Fruit fly (Drosophila melanogaster) whole organism, embryonic: Measurements from ENCODE around the gene CG15625.

Experiments used
- Adf1 ChIP-seq: fragments of 200-800 bp; sonication (Bioruptor generic); IDR thresholded peaks from 2 replicates; pipeline ENCODE4 v1.3.6; 2022; ENCODE audit warnings: missing biosample characterization, missing genetic modification characterization
- B-H1 ChIP-seq: fragments of 200-800 bp; sonication (Bioruptor generic); IDR thresholded peaks from 3 replicates; pipeline ENCODE4 v1.3.6; 2022; ENCODE audit warnings: missing biosample characterization, missing genetic modification characterization
- Blimp-1 ChIP-seq: fragments of 200-800 bp; sonication (Bioruptor generic); optimal IDR thresholded peaks from 3 replicates; lab custom pipeline; 2018; ENCODE audit warnings: missing biosample characterization, missing genetic modification characterization, mild to moderate bottlenecking, moderate library complexity, missing genetic modification reagents
- CG10209 ChIP-seq: fragments of 200-800 bp; sonication (Bioruptor generic); optimal IDR thresholded peaks from 3 replicates; lab custom pipeline; 2017; ENCODE audit warnings: missing biosample characterization, mild to moderate bottlenecking, missing genetic modification characterization, missing genetic modification reagents
- CG14014 ChIP-seq: fragments of 200-800 bp; sonication (Bioruptor generic); IDR thresholded peaks from 2 replicates; pipeline ENCODE4 v1.3.6; 2022; ENCODE audit warnings: missing biosample characterization, missing genetic modification characterization
- CG16813 ChIP-seq: fragments of 200-800 bp; sonication (Bioruptor generic); IDR thresholded peaks from 3 replicates; pipeline ENCODE4 v1.3.6; 2022; ENCODE audit warnings: missing biosample characterization, missing genetic modification characterization; ENCODE audit not compliant: partially characterized antibody
- CG16863 ChIP-seq: fragments of 200-800 bp; sonication (Bioruptor generic); optimal IDR thresholded peaks from 3 replicates; lab custom pipeline; 2016; ENCODE audit warnings: missing biosample characterization, missing genetic modification characterization
- CG17802 ChIP-seq: fragments of 200-800 bp; sonication (Bioruptor generic); optimal IDR thresholded peaks from 2 replicates; lab custom pipeline; 2018; ENCODE audit warnings: missing biosample characterization, mild to moderate bottlenecking, missing genetic modification characterization, moderate library complexity
- CG2120 ChIP-seq: fragments of 200-800 bp; sonication (Bioruptor generic); optimal IDR thresholded peaks from 3 replicates; lab custom pipeline; 2016; ENCODE audit warnings: missing biosample characterization, missing genetic modification characterization
- CG31224 ChIP-seq: fragments of 200-800 bp; sonication (Bioruptor generic); IDR thresholded peaks from 2 replicates; pipeline ENCODE4 v1.3.6; 2022; ENCODE audit warnings: missing biosample characterization, missing genetic modification characterization
- CG4424 ChIP-seq: fragments of 200-800 bp; sonication (Bioruptor generic); optimal IDR thresholded peaks from 3 replicates; lab custom pipeline; 2016; ENCODE audit warnings: missing biosample characterization, missing genetic modification characterization
- CG5953 ChIP-seq: fragments of 200-800 bp; sonication (Bioruptor generic); IDR thresholded peaks from 2 replicates; pipeline ENCODE4 v1.3.6; 2022; ENCODE audit warnings: missing biosample characterization, missing genetic modification characterization
- CG6175 ChIP-seq: fragments of 200-800 bp; sonication (Bioruptor generic); IDR thresholded peaks from 3 replicates; pipeline ENCODE4 v1.3.6; 2022; ENCODE audit warnings: missing biosample characterization, missing genetic modification characterization
- CG7928 ChIP-seq: fragments of 200-800 bp; sonication (Bioruptor generic); optimal IDR thresholded peaks from 2 replicates; lab custom pipeline; 2017; ENCODE audit warnings: missing biosample characterization, mild to moderate bottlenecking, missing genetic modification characterization
- CG8765 ChIP-seq: fragments of 200-800 bp; sonication (Bioruptor generic); IDR thresholded peaks from 2 replicates; pipeline ENCODE4 v1.3.6; 2022; ENCODE audit warnings: missing biosample characterization, missing genetic modification characterization
- D19A ChIP-seq: fragments of 200-800 bp; optimal IDR thresholded peaks from 3 replicates; lab custom pipeline; 2019; ENCODE audit warnings: missing biosample characterization, mild to moderate bottlenecking, missing genetic modification characterization, moderate library complexity
- Dp ChIP-seq: fragments of 200-800 bp; sonication (Bioruptor generic); optimal IDR thresholded peaks from 2 replicates; lab custom pipeline; 2018; ENCODE audit warnings: missing biosample characterization, mild to moderate bottlenecking, missing genetic modification characterization, moderate library complexity
- Gug ChIP-seq: fragments of 200-800 bp; sonication (Bioruptor generic); IDR thresholded peaks from 4 replicates; pipeline ENCODE4 v1.3.6; 2022; ENCODE audit warnings: missing biosample characterization, missing genetic modification characterization
- Lim3 ChIP-seq: fragments of 200-800 bp; sonication (Bioruptor generic); IDR thresholded peaks from 2 replicates; pipeline ENCODE4 v1.3.6; 2022; ENCODE audit warnings: missing biosample characterization, missing genetic modification characterization
- Mes4 ChIP-seq: fragments of 200-800 bp; sonication (Bioruptor generic); optimal IDR thresholded peaks from 2 replicates; lab custom pipeline; 2016; ENCODE audit warnings: missing biosample characterization, missing genetic modification characterization
- Myb ChIP-seq: fragments of 200-800 bp; sonication (Bioruptor generic); optimal IDR thresholded peaks from 2 replicates; lab custom pipeline; 2016; ENCODE audit warnings: missing biosample characterization, missing genetic modification characterization
- NC2α ChIP-seq: fragments of 200-800 bp; sonication (Bioruptor generic); optimal IDR thresholded peaks from 2 replicates; lab custom pipeline; 2016; ENCODE audit warnings: missing biosample characterization, missing genetic modification characterization
- Ravus ChIP-seq: fragments of 200-800 bp; sonication (Bioruptor generic); IDR thresholded peaks from 2 replicates; pipeline ENCODE4 v1.3.6; 2022; ENCODE audit warnings: missing biosample characterization, missing genetic modification characterization
- Sox102F ChIP-seq: fragments of 200-800 bp; sonication (Bioruptor generic); optimal IDR thresholded peaks from 2 replicates; lab custom pipeline; 2018; ENCODE audit warnings: missing biosample characterization, mild to moderate bottlenecking, missing genetic modification characterization, moderate library complexity
- Xrp1 ChIP-seq: fragments of 200-800 bp; sonication (Bioruptor generic); IDR thresholded peaks from 2 replicates; pipeline ENCODE4 v1.3.6; 2022; ENCODE audit warnings: missing biosample characterization, missing genetic modification characterization
- amos ChIP-seq: fragments of 200-800 bp; sonication (Bioruptor generic); IDR thresholded peaks from 2 replicates; pipeline ENCODE4 v1.3.6; 2022; ENCODE audit warnings: missing biosample characterization, missing genetic modification characterization; ENCODE audit not compliant: partially characterized antibody
- aop ChIP-seq: fragments of 200-800 bp; sonication (Bioruptor generic); IDR thresholded peaks from 2 replicates; pipeline ENCODE4 v1.3.6; 2022; ENCODE audit warnings: missing biosample characterization, missing genetic modification characterization
- ara ChIP-seq: fragments of 200-800 bp; sonication (Bioruptor generic); IDR thresholded peaks from 2 replicates; pipeline ENCODE4 v1.3.6; 2022; ENCODE audit warnings: missing biosample characterization, missing genetic modification characterization
- az2 ChIP-seq: fragments of 200-800 bp; sonication (Bioruptor generic); optimal IDR thresholded peaks from 3 replicates; lab custom pipeline; 2016; ENCODE audit warnings: missing biosample characterization, missing genetic modification characterization
- bigmax ChIP-seq: fragments of 200-800 bp; sonication (Bioruptor generic); optimal IDR thresholded peaks from 2 replicates; lab custom pipeline; 2018; ENCODE audit warnings: missing biosample characterization, mild to moderate bottlenecking, missing genetic modification characterization
- cato ChIP-seq: fragments of 200-800 bp; sonication (Bioruptor generic); optimal IDR thresholded peaks from 2 replicates; lab custom pipeline; 2016; ENCODE audit warnings: missing biosample characterization, missing genetic modification characterization, borderline replicate concordance
- chif ChIP-seq, 2 experiments: fragments of 200-800 bp; sonication (Bioruptor generic); optimal IDR thresholded peaks; 3 replicates each; lab custom pipeline; 2016; ENCODE audit warnings: missing biosample characterization in 2 of 2, missing genetic modification characterization in 2 of 2
- dimm ChIP-seq: fragments of 200-800 bp; sonication (Bioruptor generic); IDR thresholded peaks from 2 replicates; pipeline ENCODE4 v1.3.6; 2022; ENCODE audit warnings: missing biosample characterization, missing genetic modification characterization
- disco-r ChIP-seq: fragments of 200-800 bp; sonication (Bioruptor generic); optimal IDR thresholded peaks from 2 replicates; lab custom pipeline; 2016; ENCODE audit warnings: missing biosample characterization, missing genetic modification characterization
- dysf ChIP-seq: fragments of 200-800 bp; sonication (Bioruptor generic); IDR thresholded peaks from 3 replicates; pipeline ENCODE4 v1.3.6; 2022; ENCODE audit warnings: missing biosample characterization, missing genetic modification characterization
- eve ChIP-seq, 2 experiments: fragments of >200 bp; optimal IDR thresholded peaks; 2 replicates each; lab custom pipeline; 2017; ENCODE audit warnings: missing biosample characterization in 2 of 2, missing genetic modification characterization in 2 of 2
- fd96Cb ChIP-seq: fragments of 200-800 bp; sonication (Bioruptor generic); optimal IDR thresholded peaks from 2 replicates; lab custom pipeline; 2018; ENCODE audit warnings: missing biosample characterization, mild to moderate bottlenecking, missing genetic modification characterization, moderate library complexity
- gcm ChIP-seq: fragments of 200-800 bp; sonication (Bioruptor generic); optimal IDR thresholded peaks from 2 replicates; lab custom pipeline; 2019; ENCODE audit warnings: missing biosample characterization, mild to moderate bottlenecking, missing genetic modification characterization, moderate library complexity
- gro ChIP-seq: fragments of 200-800 bp; sonication (Bioruptor generic); optimal IDR thresholded peaks from 2 replicates; lab custom pipeline; 2016; ENCODE audit warnings: missing biosample characterization, missing genetic modification characterization
- h ChIP-seq: fragments of >200 bp; optimal IDR thresholded peaks from 2 replicates; lab custom pipeline; 2017
- insv ChIP-seq, 2 experiments: fragments of 200-800 bp; sonication (Bioruptor generic); optimal IDR thresholded peaks; 3 replicates each; lab custom pipeline; 2016 to 2018; ENCODE audit warnings: missing biosample characterization in 2 of 2, missing genetic modification characterization in 2 of 2
- lab ChIP-seq: fragments of 200-800 bp; sonication (Bioruptor generic); optimal IDR thresholded peaks from 3 replicates; lab custom pipeline; 2017; ENCODE audit warnings: missing biosample characterization, missing genetic modification characterization, mild to moderate bottlenecking, moderate library complexity, missing genetic modification reagents
- lilli ChIP-seq: fragments of 200-800 bp; sonication (Bioruptor generic); optimal IDR thresholded peaks from 3 replicates; lab custom pipeline; 2016; ENCODE audit warnings: missing biosample characterization, missing genetic modification characterization
- nerfin-2 ChIP-seq: fragments of 200-800 bp; sonication (Bioruptor generic); IDR thresholded peaks from 2 replicates; pipeline ENCODE4 v1.3.6; 2022; ENCODE audit warnings: missing biosample characterization, missing genetic modification characterization; ENCODE audit not compliant: partially characterized antibody
- nom ChIP-seq: fragments of 200-800 bp; sonication (Bioruptor generic); optimal IDR thresholded peaks from 2 replicates; lab custom pipeline; 2017; ENCODE audit warnings: missing biosample characterization, missing genetic modification characterization, mild to moderate bottlenecking, moderate library complexity, missing genetic modification reagents
- odd ChIP-seq: fragments of 200-800 bp; sonication (Bioruptor generic); optimal IDR thresholded peaks from 2 replicates; lab custom pipeline; 2017; ENCODE audit warnings: missing biosample characterization, mild to moderate bottlenecking, missing genetic modification characterization
- ro ChIP-seq: fragments of 200-800 bp; sonication (Bioruptor generic); IDR thresholded peaks from 2 replicates; pipeline ENCODE4 v1.3.6; 2022; ENCODE audit warnings: missing biosample characterization, missing genetic modification characterization
- sens ChIP-seq: fragments of 200-800 bp; sonication (Bioruptor generic); peaks from one replicate; lab custom pipeline; 2016; ENCODE audit warnings: missing biosample characterization, missing genetic modification characterization
- stwl ChIP-seq: fragments of 200-800 bp; sonication (Bioruptor generic); optimal IDR thresholded peaks from 3 replicates; lab custom pipeline; 2018; ENCODE audit warnings: missing biosample characterization, mild to moderate bottlenecking, missing genetic modification characterization, moderate library complexity
- wek ChIP-seq: fragments of 200-800 bp; sonication (Bioruptor generic); optimal IDR thresholded peaks from 3 replicates; lab custom pipeline; 2018; ENCODE audit warnings: missing biosample characterization, mild to moderate bottlenecking, missing genetic modification characterization, moderate library complexity
- wor ChIP-seq: fragments of 200-800 bp; sonication (Bioruptor generic); IDR thresholded peaks from 2 replicates; pipeline ENCODE4 v1.3.6; 2022; ENCODE audit warnings: missing biosample characterization, missing genetic modification characterization

The CG15625 gene

dm6 chr2L:4854822-4855221 lies 35.0 kb upstream of the CG15625 start (continued):
- peak; percentile 15 for TF ChIP-seq Blimp-1 (GFP tag; lab: Kevin White, UChicago)
- peak; percentile 17; the same call in 1 of the 2 replicates for TF ChIP-seq Xrp1 (GFP tag; lab: Robert Waterston, UW)
- TF ChIP-seq lab (GFP tag; lab: Kevin White, UChicago) = peak; percentile 40
- TF ChIP-seq az2 = peak; percentile 2
- peak; percentile 41 for TF ChIP-seq sens (GFP tag; lab: Kevin White, UChicago)
- TF ChIP-seq CG2120 = peak; percentile 18
- peak; percentile 43 for TF ChIP-seq Sox102F (GFP tag; lab: Kevin White, UChicago)

dm6 chr2L:4856118-4856517 lies 33.7 kb upstream of the CG15625 start:
- TF ChIP-seq chif (GFP tag; optimal IDR thresholded peaks at IDR 0.05; lab: Kevin White, UChicago) (peak; percentile 7 to 48), nom (no peak), CG5953 (GFP tag; lab: Robert Waterston, UW) (peak; percentile 43; the same call in 1 of the 2 replicates), stwl (no peak), ro (no peak), NC2α (GFP tag; lab: Kevin White, UChicago) (no peak), CG31224 (no peak), CG4424 (GFP tag; lab: Kevin White, UChicago) (peak; percentile 58), dimm (GFP tag; lab: Robert Waterston, UW) (no peak), Dp (GFP tag; lab: Kevin White, UChicago) (no peak), cato (GFP tag; lab: Kevin White, UChicago) (no peak), disco-r (GFP tag; lab: Kevin White, UChicago) (no peak), Gug (GFP tag; lab: Robert Waterston, UW) (0 out of 4 replicates have a peak, but pooled peaks have one; percentile 13), CG8765 (GFP tag; lab: Robert Waterston, UW) (no peak), wor (no peak), ara (GFP tag; lab: Robert Waterston, UW) (peak; percentile 73), CG16813 (no peak), CG6175 (GFP tag; lab: Robert Waterston, UW) (no peak), CG17802 (peak; percentile 11), gro (no peak), Lim3 (no peak), eve (GFP tag; optimal IDR thresholded peaks at IDR 0.05; lab: Kevin White, UChicago) (no peak), Adf1 (GFP tag; lab: Robert Waterston, UW) (no peak), Myb (no peak), dysf (GFP tag; lab: Robert Waterston, UW) (peak; percentile 52; the same call in 1 of the 3 replicates), insv (GFP tag; optimal IDR thresholded peaks at IDR 0.05; lab: Kevin White, UChicago) (no peak), CG7928 (no peak), amos (GFP tag; lab: Robert Waterston, UW) (no peak), CG16863 (GFP tag; lab: Kevin White, UChicago) (no peak), bigmax (GFP tag; lab: Kevin White, UChicago) (no peak), lilli (GFP tag; lab: Kevin White, UChicago) (peak; percentile 57), h (lab: Kevin White, UChicago) (no peak), nerfin-2 (GFP tag; lab: Robert Waterston, UW) (no peak), fd96Cb (peak; percentile 73), CG14014 (peak; percentile 63; the same call in 1 of the 2 replicates), Ravus (GFP tag; lab: Robert Waterston, UW) (no peak), wek (no peak), odd (no peak), B-H1 (GFP tag; lab: Robert Waterston, UW) (peak; percentile 52), gcm (GFP tag; lab: Kevin White, UChicago) (peak; percentile 67), aop (GFP tag; lab: Robert Waterston, UW) (no peak), D19A (tag; lab: Kevin White, UChicago) (peak; percentile 50), CG10209 (GFP tag; lab: Kevin White, UChicago) (peak; percentile 43), Mes4 (GFP tag; lab: Kevin White, UChicago) (no peak)
